Worm (Caenorhabditis elegans): ENCODE results near the gene rga-1.

rga-1 gene

DNA sequence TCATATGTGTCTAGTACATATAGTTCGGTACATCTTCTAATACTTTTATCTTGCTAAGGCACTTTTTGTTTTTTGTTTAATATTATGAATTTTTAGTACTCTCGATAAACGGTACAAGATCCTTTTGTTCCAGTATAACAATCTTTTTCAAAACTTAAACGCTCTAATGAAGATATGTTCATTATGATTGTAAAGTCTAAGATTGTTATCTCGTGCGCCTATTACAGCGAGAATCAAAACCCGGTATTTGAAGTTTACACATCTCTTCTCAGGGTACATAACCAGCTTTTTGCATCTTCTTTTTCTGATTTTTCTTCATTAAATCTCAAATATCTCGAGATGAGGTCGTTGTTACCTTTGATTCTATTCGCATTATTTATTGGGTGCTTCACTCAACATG, 23.3 kb downstream of the rga-1 start, which contains the start of gene B0334.13:
TSS of gene B0334.13 (plus strand) at position 301 of the 400 bp plus-strand sequence.
- TF ChIP-seq pes-1 (GFP tag; IDR thresholded peaks at IDR 0.05) (no peak), F13C5.2 (tag; optimal IDR thresholded peaks at IDR 0.05) (no peak), aly-1 (tag; optimal IDR thresholded peaks at IDR 0.05) (no peak), tbx-37 (GFP tag; conservative IDR thresholded peaks at IDR 0.05) (no peak), tbx-11 (GFP tag; IDR thresholded peaks at IDR 0.05) (no peak), tra-4 (tag; optimal IDR thresholded peaks at IDR 0.05) (no peak), ama-1 (optimal IDR thresholded peaks at IDR 0.05) (no peak), ceh-36 (tag; optimal IDR thresholded peaks at IDR 0.05) (no peak), hmbx-1 (tag; optimal IDR thresholded peaks at IDR 0.05) (no peak), flt-1 (GFP tag; IDR thresholded peaks at IDR 0.05) (no peak), sea-1 (GFP tag; conservative IDR thresholded peaks at IDR 0.05) (no peak), hnd-1 (tag; optimal IDR thresholded peaks at IDR 0.05) (no peak), B0310.2 (tag; optimal IDR thresholded peaks at IDR 0.05) (no peak), scrt-1 (GFP tag; IDR thresholded peaks at IDR 0.05) (no peak), ceh-13 (GFP tag; optimal IDR thresholded peaks at IDR 0.05) (no peak), hmg-4 (GFP tag; optimal IDR thresholded peaks at IDR 0.05) (no peak), ets-7 (tag; optimal IDR thresholded peaks at IDR 0.05) (no peak)

DNA sequence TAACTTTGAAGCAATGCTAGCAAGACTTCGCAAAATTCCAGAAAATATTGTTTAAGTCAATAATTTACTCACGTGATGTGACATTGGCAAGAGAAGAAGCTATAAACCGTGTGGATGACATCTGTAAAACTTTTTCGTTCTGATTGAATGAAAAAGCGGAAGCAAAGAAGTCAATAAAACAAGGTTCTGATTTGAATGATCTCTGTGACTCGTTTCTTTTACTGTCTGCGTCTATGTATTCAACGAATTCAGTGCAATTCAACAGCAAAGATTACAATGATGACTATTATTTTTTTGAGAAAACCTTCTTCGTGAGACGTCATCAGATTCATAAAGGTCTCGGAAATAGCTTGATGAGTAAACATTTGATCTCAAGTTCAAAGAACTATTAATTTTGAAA, 28.1 kb downstream of the rga-1 start, which contains the start of gene hacl-1:
TSS of gene hacl-1 (minus strand) at position 121 of the 400 bp plus-strand sequence.
- no peak for TF ChIP-seq ama-1 (optimal IDR thresholded peaks at IDR 0.05)
- TF ChIP-seq aly-1 (tag; optimal IDR thresholded peaks at IDR 0.05), result no peak
- TF ChIP-seq hnd-1 (tag; optimal IDR thresholded peaks at IDR 0.05), result no peak
- no peak for TF ChIP-seq hmg-4 (GFP tag; optimal IDR thresholded peaks at IDR 0.05)
- TF ChIP-seq tbx-37 (GFP tag; conservative IDR thresholded peaks at IDR 0.05), result no peak
- no peak for TF ChIP-seq ceh-13 (GFP tag; optimal IDR thresholded peaks at IDR 0.05)
- no peak for TF ChIP-seq F13C5.2 (tag; optimal IDR thresholded peaks at IDR 0.05)
- TF ChIP-seq ets-7 (tag; optimal IDR thresholded peaks at IDR 0.05), result no peak
- TF ChIP-seq hmbx-1 (tag; optimal IDR thresholded peaks at IDR 0.05), result no peak
- TF ChIP-seq flt-1 (GFP tag; IDR thresholded peaks at IDR 0.05), result no peak
- TF ChIP-seq scrt-1 (GFP tag; IDR thresholded peaks at IDR 0.05), result no peak
- TF ChIP-seq sea-1 (GFP tag; conservative IDR thresholded peaks at IDR 0.05), result no peak
- TF ChIP-seq ceh-36 (tag; optimal IDR thresholded peaks at IDR 0.05), result no peak
- no peak for TF ChIP-seq pes-1 (GFP tag; IDR thresholded peaks at IDR 0.05)
- TF ChIP-seq tra-4 (tag; optimal IDR thresholded peaks at IDR 0.05), result no peak
- TF ChIP-seq tbx-11 (GFP tag; IDR thresholded peaks at IDR 0.05), result no peak
- TF ChIP-seq B0310.2 (tag; optimal IDR thresholded peaks at IDR 0.05), result no peak

DNA sequence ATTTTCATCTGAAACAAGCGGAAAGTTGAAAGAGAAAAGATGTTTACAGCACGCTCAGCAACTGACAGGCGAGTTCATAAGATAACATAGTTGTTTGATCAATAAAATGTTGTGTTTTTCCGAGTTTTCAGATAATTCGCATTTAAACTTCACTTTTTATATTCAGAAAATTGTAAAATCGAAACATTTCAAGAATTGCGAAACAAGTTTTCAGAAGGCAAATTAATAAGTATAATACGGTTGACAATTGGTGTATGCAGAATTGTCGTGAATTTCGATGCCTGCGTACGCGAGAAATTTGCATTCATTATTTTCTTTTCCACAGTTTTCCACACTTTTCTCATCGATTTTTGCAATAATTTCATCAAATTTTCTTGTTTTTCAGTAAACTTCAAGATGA, 30.6 kb downstream of the rga-1 start, which contains the start of the genes ooc-3 and B0334.4:
TSS of gene ooc-3 (minus strand) at position 15 of the 400 bp plus-strand sequence.
TSS of gene B0334.4 (plus strand) at position 386 of the 400 bp plus-strand sequence.
- TF ChIP-seq tbx-37 (GFP tag; conservative IDR thresholded peaks at IDR 0.05), result no peak
- no peak for TF ChIP-seq hnd-1 (tag; optimal IDR thresholded peaks at IDR 0.05)

DNA sequence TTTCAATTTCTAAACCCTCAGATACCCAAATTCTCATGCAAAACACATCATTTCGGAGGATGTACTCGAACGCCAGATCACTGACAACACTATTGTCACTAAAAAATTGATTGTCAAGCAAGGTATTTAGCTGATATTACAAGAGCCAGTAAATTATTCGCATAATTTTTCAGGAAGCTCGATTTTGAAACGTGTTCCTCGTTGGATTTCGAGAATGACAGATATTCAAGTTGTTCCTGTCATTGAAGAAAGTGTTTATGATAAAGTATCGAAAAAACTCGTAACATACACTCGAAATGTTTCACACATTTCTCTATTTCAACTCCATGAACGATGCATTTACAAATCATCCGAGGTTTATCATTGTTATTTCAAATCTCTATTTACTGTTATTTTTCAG, 31.1 kb downstream of the rga-1 start:
- TF ChIP-seq tra-4 (tag; optimal IDR thresholded peaks at IDR 0.05), result no peak
- TF ChIP-seq tbx-11 (GFP tag; IDR thresholded peaks at IDR 0.05), result no peak
- TF ChIP-seq ets-7 (tag; optimal IDR thresholded peaks at IDR 0.05), result no peak
- no peak for TF ChIP-seq pes-1 (GFP tag; IDR thresholded peaks at IDR 0.05)
- TF ChIP-seq sea-1 (GFP tag; conservative IDR thresholded peaks at IDR 0.05), result no peak
- TF ChIP-seq hmg-4 (GFP tag; optimal IDR thresholded peaks at IDR 0.05), result no peak
- no peak for TF ChIP-seq flt-1 (GFP tag; IDR thresholded peaks at IDR 0.05)

DNA sequence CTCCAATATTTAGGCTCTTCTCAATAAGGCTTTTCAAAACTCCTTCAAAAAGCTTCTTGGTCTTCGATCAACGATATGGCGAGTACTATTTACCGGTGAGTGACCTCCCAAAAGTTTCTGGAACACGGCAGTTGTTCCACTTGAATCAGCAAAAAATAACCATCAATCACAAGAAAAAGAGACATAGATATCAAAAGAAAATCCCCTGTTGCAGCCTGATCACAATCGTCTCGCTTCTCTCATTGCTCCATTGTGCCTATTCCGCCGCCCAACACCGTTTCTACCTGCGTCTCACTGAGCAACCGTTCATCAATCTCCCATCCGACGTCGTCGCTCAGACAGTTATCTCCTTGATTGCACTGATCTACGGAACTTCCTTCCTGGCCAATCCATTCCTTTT, 32.1 kb downstream of the rga-1 start, which contains the start of gene emc-5:
TSS of gene emc-5 (plus strand) at position 14 of the 400 bp plus-strand sequence.
- TF ChIP-seq hmbx-1 (tag; optimal IDR thresholded peaks at IDR 0.05) (no peak), aly-1 (tag; optimal IDR thresholded peaks at IDR 0.05) (no peak), F13C5.2 (tag; optimal IDR thresholded peaks at IDR 0.05) (no peak), flt-1 (GFP tag; IDR thresholded peaks at IDR 0.05) (no peak), sea-1 (GFP tag; conservative IDR thresholded peaks at IDR 0.05) (no peak), tbx-11 (GFP tag; IDR thresholded peaks at IDR 0.05) (no peak), B0310.2 (tag; optimal IDR thresholded peaks at IDR 0.05) (no peak), hmg-4 (GFP tag; optimal IDR thresholded peaks at IDR 0.05) (no peak), scrt-1 (GFP tag; IDR thresholded peaks at IDR 0.05) (no peak), ceh-13 (GFP tag; optimal IDR thresholded peaks at IDR 0.05) (no peak)

DNA sequence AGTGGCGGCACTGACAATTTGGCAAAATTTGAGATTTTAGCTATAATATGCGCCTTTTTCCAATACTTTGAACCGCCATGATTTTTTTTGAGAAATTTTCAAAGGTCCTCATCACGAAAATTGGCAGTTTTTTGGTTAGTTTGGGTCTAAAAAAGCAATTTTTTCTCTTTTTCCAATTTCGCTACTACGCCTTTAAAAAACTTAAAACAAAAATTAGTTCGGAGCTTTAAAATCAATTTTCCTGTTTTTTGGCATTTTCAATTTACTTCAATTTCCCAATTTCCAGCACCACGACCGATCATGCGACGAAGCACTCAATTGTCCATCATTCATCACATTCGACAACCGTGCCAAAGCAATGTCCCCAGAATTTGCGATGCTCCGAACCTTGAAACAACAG, 32.7 kb downstream of the rga-1 start, which contains the start of gene B0334.5:
TSS of gene B0334.5 (plus strand) at position 301 of the 400 bp plus-strand sequence.
- no peak for TF ChIP-seq tbx-11 (GFP tag; IDR thresholded peaks at IDR 0.05)
- TF ChIP-seq hmbx-1 (tag; optimal IDR thresholded peaks at IDR 0.05), result no peak
- TF ChIP-seq hnd-1 (tag; optimal IDR thresholded peaks at IDR 0.05), result no peak
- no peak for TF ChIP-seq aly-1 (tag; optimal IDR thresholded peaks at IDR 0.05)
- TF ChIP-seq ceh-36 (tag; optimal IDR thresholded peaks at IDR 0.05), result no peak
- no peak for TF ChIP-seq pes-1 (GFP tag; IDR thresholded peaks at IDR 0.05)
- no peak for TF ChIP-seq scrt-1 (GFP tag; IDR thresholded peaks at IDR 0.05)
- TF ChIP-seq tbx-37 (GFP tag; conservative IDR thresholded peaks at IDR 0.05), result no peak
- no peak for TF ChIP-seq ceh-13 (GFP tag; optimal IDR thresholded peaks at IDR 0.05)
- TF ChIP-seq B0310.2 (tag; optimal IDR thresholded peaks at IDR 0.05), result no peak
- no peak for TF ChIP-seq tra-4 (tag; optimal IDR thresholded peaks at IDR 0.05)
- TF ChIP-seq sea-1 (GFP tag; conservative IDR thresholded peaks at IDR 0.05), result no peak
- TF ChIP-seq flt-1 (GFP tag; IDR thresholded peaks at IDR 0.05), result no peak
- TF ChIP-seq F13C5.2 (tag; optimal IDR thresholded peaks at IDR 0.05), result no peak
- no peak for TF ChIP-seq hmg-4 (GFP tag; optimal IDR thresholded peaks at IDR 0.05)
- TF ChIP-seq ets-7 (tag; optimal IDR thresholded peaks at IDR 0.05), result no peak

DNA sequence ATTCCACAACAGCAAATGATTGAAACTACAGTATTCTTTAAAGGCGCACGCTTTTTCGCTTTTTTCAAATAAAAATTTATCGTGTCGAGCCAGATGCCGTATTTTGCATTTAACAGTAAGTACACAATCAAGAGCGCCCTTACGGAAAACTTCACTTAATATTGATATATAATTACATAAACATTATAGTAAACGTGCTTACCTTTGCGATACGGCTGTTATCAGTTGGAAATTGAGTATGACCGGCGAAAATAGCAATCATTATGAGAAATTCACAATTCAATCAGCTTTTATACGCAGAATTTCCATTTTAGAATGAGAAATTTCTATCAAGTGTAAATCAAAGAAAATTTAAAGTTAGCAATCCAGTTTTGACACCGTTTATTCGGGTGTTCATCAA, 35.5 kb downstream of the rga-1 start, which contains the start of gene B0334.20:
TSS of gene B0334.20 (minus strand) at position 262 of the 400 bp plus-strand sequence.
- TF ChIP-seq flt-1 (GFP tag; IDR thresholded peaks at IDR 0.05), result no peak
- no peak for TF ChIP-seq ceh-36 (tag; optimal IDR thresholded peaks at IDR 0.05)
- TF ChIP-seq hmbx-1 (tag; optimal IDR thresholded peaks at IDR 0.05), result no peak
- TF ChIP-seq hmg-4 (GFP tag; optimal IDR thresholded peaks at IDR 0.05), result no peak
- TF ChIP-seq ets-7 (tag; optimal IDR thresholded peaks at IDR 0.05), result no peak
- TF ChIP-seq ceh-13 (GFP tag; optimal IDR thresholded peaks at IDR 0.05), result no peak
- no peak for TF ChIP-seq B0310.2 (tag; optimal IDR thresholded peaks at IDR 0.05)
- no peak for TF ChIP-seq scrt-1 (GFP tag; IDR thresholded peaks at IDR 0.05)

Data from whole organism, early embryonic.